Worm (Caenorhabditis elegans) whole organism, L3 larva: Measurements from ENCODE around the gene immp-2.

Experiments used
- ZK546.5 ChIP-seq: sonication (generic microtip); optimal IDR thresholded peaks from 2 replicates; lab custom pipeline; 2017; ENCODE audit warnings: missing biosample characterization, missing genetic modification characterization
- fkh-10 ChIP-seq: sonication (generic microtip); optimal IDR thresholded peaks from 2 replicates; lab custom pipeline; 2017; ENCODE audit warnings: missing biosample characterization, missing genetic modification reagents, missing genetic modification characterization
- lin-39 ChIP-seq: fragments of 150-350 bp; optimal IDR thresholded peaks from 2 replicates; lab custom pipeline; 2018; ENCODE audit warnings: missing biosample characterization, missing genetic modification reagents, missing genetic modification characterization
- nhr-237 ChIP-seq: fragments of 150-350 bp; optimal IDR thresholded peaks from 2 replicates; lab custom pipeline; 2014; ENCODE audit warnings: missing biosample characterization, missing genetic modification characterization
- pha-4 ChIP-seq: fragments of 150-350 bp; optimal IDR thresholded peaks from 2 replicates; lab custom pipeline; 2014; ENCODE audit warnings: missing biosample characterization, missing genetic modification reagents, missing genetic modification characterization
- skn-1 ChIP-seq: fragments of 150-350 bp; optimal IDR thresholded peaks from 2 replicates; lab custom pipeline; 2014; ENCODE audit warnings: missing biosample characterization, missing genetic modification characterization
- snpc-4 ChIP-seq: fragments of 150-350 bp; optimal IDR thresholded peaks from 2 replicates; lab custom pipeline; 2014; ENCODE audit warnings: missing biosample characterization, missing genetic modification characterization

DNA sequence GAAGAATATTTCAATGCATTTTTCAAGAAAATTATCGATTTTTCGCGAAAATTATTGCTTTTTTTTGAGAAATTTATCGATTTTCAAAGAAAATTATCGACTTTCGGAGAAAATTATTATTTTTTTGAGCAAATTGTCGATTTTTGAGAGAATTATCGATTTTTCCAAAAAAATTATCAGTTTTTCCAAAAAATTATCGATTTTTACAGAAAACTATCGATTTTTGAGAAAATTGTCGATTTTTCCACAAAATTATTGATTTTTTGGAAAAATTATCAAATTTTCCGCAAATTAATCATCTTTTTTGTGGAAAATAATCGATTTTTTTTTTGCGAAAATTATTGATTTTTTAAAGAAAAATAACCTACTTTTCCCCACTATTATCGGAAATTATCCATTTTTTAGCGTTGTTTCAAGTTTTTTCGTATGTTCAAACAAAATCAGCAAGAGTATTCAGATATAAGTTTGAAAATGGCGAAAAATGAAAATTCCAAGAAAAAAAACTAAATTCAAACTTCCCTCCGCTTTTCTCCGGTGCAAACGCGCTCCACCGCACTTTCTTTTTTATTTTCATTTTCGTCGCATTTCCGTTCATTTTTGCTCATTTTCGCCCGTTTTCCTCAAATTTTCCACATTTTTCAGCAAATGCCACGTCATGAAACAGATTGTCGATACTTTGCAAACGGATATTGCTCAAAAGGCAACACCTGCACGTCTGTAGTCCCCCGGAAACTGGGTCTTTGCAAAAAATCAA lies 13.8 kb downstream of the immp-2 start, which contains the start of gene lep-2:
- TF ChIP-seq ZK546.5 (tag; lab: Kevin White, UChicago) (no peak), pha-4 (no peak), lin-39 (no peak), fkh-10 (GFP tag; lab: Kevin White, UChicago) (no peak), nhr-237 (tag; lab: Kevin White, UChicago) (no peak), skn-1 (tag; lab: Kevin White, UChicago) (no peak), snpc-4 (tag; lab: Kevin White, UChicago) (no peak)
